Worm (Caenorhabditis elegans) whole organism, L3 larva: ENCODE data around the gene Y42G9A.2.

Source experiments
- ZK546.5 ChIP-seq: sonication (generic microtip); optimal IDR thresholded peaks from 2 replicates; lab custom pipeline; 2017; ENCODE audit warnings: missing biosample characterization, missing genetic modification characterization
- ama-1 ChIP-seq: fragments of 150-350 bp; optimal IDR thresholded peaks from 2 replicates; lab custom pipeline; 2018
- ceh-28 ChIP-seq: fragments of 150-350 bp; optimal IDR thresholded peaks from 2 replicates; lab custom pipeline; 2014; ENCODE audit warnings: missing biosample characterization, missing genetic modification reagents, missing genetic modification characterization
- daf-12 ChIP-seq: fragments of 150-350 bp; optimal IDR thresholded peaks from 2 replicates; lab custom pipeline; 2014; ENCODE audit warnings: missing biosample characterization, missing genetic modification reagents, missing genetic modification characterization
- egl-27 ChIP-seq: sonication (generic microtip); optimal IDR thresholded peaks from 4 replicates; lab custom pipeline; 2017; ENCODE audit warnings: missing biosample characterization, missing genetic modification reagents, missing genetic modification characterization
- egl-5 ChIP-seq: fragments of 150-350 bp; optimal IDR thresholded peaks from 2 replicates; lab custom pipeline; 2017; ENCODE audit warnings: missing biosample characterization, missing genetic modification reagents, missing genetic modification characterization, inconsistent platforms
- elt-1 ChIP-seq: fragments of 150-350 bp; optimal IDR thresholded peaks from 2 replicates; lab custom pipeline; 2014; ENCODE audit warnings: missing biosample characterization, missing genetic modification characterization
- elt-2 ChIP-seq: sonication (generic microtip); optimal IDR thresholded peaks from 2 replicates; lab custom pipeline; 2016; ENCODE audit warnings: missing genetic modification reagents, mild to moderate bottlenecking, missing genetic modification characterization, missing compliant biosample characterization
- elt-3 ChIP-seq, 3 experiments: fragments of 150-350 bp in 1 of 3; sonication (generic microtip) in 2 of 3; optimal IDR thresholded peaks; 2 replicates in 2 of 3; 4 replicates in 1 of 3; lab custom pipeline; 2014 to 2017; ENCODE audit warnings: missing biosample characterization in 3 of 3, missing genetic modification characterization in 3 of 3
- eor-1 ChIP-seq, 2 experiments: fragments of 150-350 bp; optimal IDR thresholded peaks; 2 replicates each; lab custom pipeline; 2014 to 2018; ENCODE audit warnings: missing biosample characterization in 2 of 2, missing genetic modification characterization in 2 of 2
- fkh-10 ChIP-seq: sonication (generic microtip); optimal IDR thresholded peaks from 2 replicates; lab custom pipeline; 2017; ENCODE audit warnings: missing biosample characterization, missing genetic modification reagents, missing genetic modification characterization
- fkh-2 ChIP-seq: fragments of 150-350 bp; optimal IDR thresholded peaks from 2 replicates; lab custom pipeline; 2014; ENCODE audit warnings: missing biosample characterization, missing genetic modification reagents, missing genetic modification characterization
- hmg-11 ChIP-seq: sonication (generic microtip); optimal IDR thresholded peaks from 2 replicates; lab custom pipeline; 2016; ENCODE audit warnings: missing genetic modification characterization, missing compliant biosample characterization
- jun-1 ChIP-seq: fragments of 150-350 bp; optimal IDR thresholded peaks from 2 replicates; lab custom pipeline; 2014; ENCODE audit warnings: missing biosample characterization, missing genetic modification reagents, missing genetic modification characterization
- lin-15B ChIP-seq: fragments of 150-350 bp; optimal IDR thresholded peaks from 2 replicates; lab custom pipeline; 2014; ENCODE audit warnings: missing biosample characterization, missing genetic modification characterization
- lin-39 ChIP-seq: fragments of 150-350 bp; optimal IDR thresholded peaks from 2 replicates; lab custom pipeline; 2018; ENCODE audit warnings: missing biosample characterization, missing genetic modification reagents, missing genetic modification characterization
- lsy-12 ChIP-seq: sonication (generic microtip); optimal IDR thresholded peaks from 2 replicates; lab custom pipeline; 2016; ENCODE audit warnings: mild to moderate bottlenecking, missing genetic modification characterization, missing compliant biosample characterization
- mdl-1 ChIP-seq: fragments of 150-350 bp; optimal IDR thresholded peaks from 2 replicates; lab custom pipeline; 2014; ENCODE audit warnings: missing biosample characterization, missing genetic modification characterization
- mml-1 ChIP-seq: fragments of 150-350 bp; sonication (generic microtip); optimal IDR thresholded peaks from 3 replicates; lab custom pipeline; 2014; ENCODE audit warnings: missing biosample characterization, missing genetic modification characterization
- nfya-1 ChIP-seq: sonication (generic microtip); optimal IDR thresholded peaks from 2 replicates; lab custom pipeline; 2017; ENCODE audit warnings: missing genetic modification characterization, mild to moderate bottlenecking, missing compliant biosample characterization, antibody characterized with exemption, moderate library complexity; ENCODE audit not compliant: insufficient read depth
- nhr-11 ChIP-seq: fragments of 150-350 bp; optimal IDR thresholded peaks from 2 replicates; lab custom pipeline; 2014; ENCODE audit warnings: missing biosample characterization, missing genetic modification characterization
- nhr-12 ChIP-seq: fragments of 150-350 bp; optimal IDR thresholded peaks from 2 replicates; lab custom pipeline; 2014; ENCODE audit warnings: missing biosample characterization, missing genetic modification characterization
- nhr-23 ChIP-seq: fragments of 150-350 bp; optimal IDR thresholded peaks from 2 replicates; lab custom pipeline; 2014; ENCODE audit warnings: missing biosample characterization, missing genetic modification reagents, missing genetic modification characterization
- nhr-237 ChIP-seq: fragments of 150-350 bp; optimal IDR thresholded peaks from 2 replicates; lab custom pipeline; 2014; ENCODE audit warnings: missing biosample characterization, missing genetic modification characterization
- nhr-25 ChIP-seq: sonication (generic microtip); optimal IDR thresholded peaks from 2 replicates; lab custom pipeline; 2017; ENCODE audit warnings: missing biosample characterization, missing genetic modification characterization
- nhr-43 ChIP-seq: sonication (generic microtip); optimal IDR thresholded peaks from 2 replicates; lab custom pipeline; 2016; ENCODE audit warnings: mild to moderate bottlenecking, missing genetic modification characterization, missing compliant biosample characterization; ENCODE audit not compliant: poor library complexity, severe bottlenecking
- nhr-76 ChIP-seq: fragments of 150-350 bp; sonication (generic microtip); optimal IDR thresholded peaks from 5 replicates; lab custom pipeline; 2014; ENCODE audit warnings: missing biosample characterization, missing genetic modification characterization
- nhr-77 ChIP-seq: fragments of 150-350 bp; optimal IDR thresholded peaks from 2 replicates; lab custom pipeline; 2014; ENCODE audit warnings: missing biosample characterization, missing genetic modification characterization
- pha-4 ChIP-seq: fragments of 150-350 bp; optimal IDR thresholded peaks from 2 replicates; lab custom pipeline; 2014; ENCODE audit warnings: missing biosample characterization, missing genetic modification reagents, missing genetic modification characterization
- pqm-1 ChIP-seq: fragments of 150-350 bp; optimal IDR thresholded peaks from 2 replicates; lab custom pipeline; 2017; ENCODE audit warnings: missing biosample characterization, missing genetic modification characterization, inconsistent platforms
- sea-2 ChIP-seq: fragments of 150-350 bp; sonication (generic microtip); optimal IDR thresholded peaks from 4 replicates; lab custom pipeline; 2014; ENCODE audit warnings: missing biosample characterization, missing genetic modification reagents, missing genetic modification characterization
- skn-1 ChIP-seq: fragments of 150-350 bp; optimal IDR thresholded peaks from 2 replicates; lab custom pipeline; 2014; ENCODE audit warnings: missing biosample characterization, missing genetic modification characterization
- snpc-4 ChIP-seq: fragments of 150-350 bp; optimal IDR thresholded peaks from 2 replicates; lab custom pipeline; 2014; ENCODE audit warnings: missing biosample characterization, missing genetic modification characterization
- tbx-2 ChIP-seq: sonication (generic microtip); optimal IDR thresholded peaks from 2 replicates; lab custom pipeline; 2016; ENCODE audit warnings: mild to moderate bottlenecking, missing genetic modification characterization, missing compliant biosample characterization
- zag-1 ChIP-seq: fragments of 150-350 bp; optimal IDR thresholded peaks from 2 replicates; lab custom pipeline; 2014; ENCODE audit warnings: missing biosample characterization, missing genetic modification characterization
- ztf-4 ChIP-seq: fragments of 150-350 bp; optimal IDR thresholded peaks from 2 replicates; lab custom pipeline; 2014; ENCODE audit warnings: missing biosample characterization, missing genetic modification characterization

Gene Y42G9A.2

DNA sequence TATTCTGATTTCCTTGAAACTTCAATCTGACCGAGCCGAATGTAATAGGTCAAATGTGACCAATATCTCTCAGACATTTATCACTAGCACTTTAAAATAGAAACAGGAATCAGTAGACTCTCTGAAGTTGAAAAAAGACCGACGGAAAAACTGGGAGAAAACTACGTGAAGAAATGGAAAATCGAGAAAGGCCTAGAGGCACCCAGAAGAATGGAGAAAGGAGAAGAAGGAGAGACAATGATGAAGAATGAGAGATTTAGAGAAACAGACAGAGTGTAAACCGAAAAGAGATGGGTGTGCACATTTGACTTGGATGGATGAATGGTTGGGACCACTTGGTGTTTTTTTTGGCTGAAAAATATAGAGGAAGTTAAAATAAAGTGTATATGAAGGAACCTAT, 22.1 kb downstream of the Y42G9A.2 start:
- TF ChIP-seq lin-39 (tag; lab: Kevin White, UChicago), result peak; percentile 18
- no peak for TF ChIP-seq jun-1
- no peak for TF ChIP-seq tbx-2 (tag; lab: Kevin White, UChicago)
- TF ChIP-seq mml-1 (tag; lab: Kevin White, UChicago), result no peak
- TF ChIP-seq hmg-11 (tag; lab: Kevin White, UChicago), result peak; percentile 43
- peak; percentile 11 for TF ChIP-seq elt-2 (tag; lab: Kevin White, UChicago)
- TF ChIP-seq nhr-12 (tag; lab: Kevin White, UChicago), result no peak
- peak; percentile 36 for TF ChIP-seq nhr-11
- no peak for TF ChIP-seq fkh-2 (tag; lab: Kevin White, UChicago)
- TF ChIP-seq pqm-1 (tag; lab: Kevin White, UChicago), result no peak
- TF ChIP-seq mdl-1 (tag; lab: Kevin White, UChicago), result no peak
- peak; percentile 19 for TF ChIP-seq lin-15B (tag; lab: Kevin White, UChicago)
- TF ChIP-seq nfya-1 (tag; lab: Kevin White, UChicago), result peak; percentile 65
- TF ChIP-seq pha-4, result peak; percentile 1
- TF ChIP-seq fkh-10, result no peak
- no peak for TF ChIP-seq elt-3 (tag; optimal IDR thresholded peaks at IDR 0.05; lab: Kevin White, UChicago)
- TF ChIP-seq ama-1 (lab: Kevin White, UChicago), result peak; percentile 45
- TF ChIP-seq snpc-4 (tag; lab: Kevin White, UChicago), result peak; percentile 44
- TF ChIP-seq eor-1 (tag; optimal IDR thresholded peaks at IDR 0.05; lab: Kevin White, UChicago), result no peak
- no peak for TF ChIP-seq elt-1 (tag; lab: Kevin White, UChicago)
- TF ChIP-seq, all 47 proteins: peak for 9

DNA sequence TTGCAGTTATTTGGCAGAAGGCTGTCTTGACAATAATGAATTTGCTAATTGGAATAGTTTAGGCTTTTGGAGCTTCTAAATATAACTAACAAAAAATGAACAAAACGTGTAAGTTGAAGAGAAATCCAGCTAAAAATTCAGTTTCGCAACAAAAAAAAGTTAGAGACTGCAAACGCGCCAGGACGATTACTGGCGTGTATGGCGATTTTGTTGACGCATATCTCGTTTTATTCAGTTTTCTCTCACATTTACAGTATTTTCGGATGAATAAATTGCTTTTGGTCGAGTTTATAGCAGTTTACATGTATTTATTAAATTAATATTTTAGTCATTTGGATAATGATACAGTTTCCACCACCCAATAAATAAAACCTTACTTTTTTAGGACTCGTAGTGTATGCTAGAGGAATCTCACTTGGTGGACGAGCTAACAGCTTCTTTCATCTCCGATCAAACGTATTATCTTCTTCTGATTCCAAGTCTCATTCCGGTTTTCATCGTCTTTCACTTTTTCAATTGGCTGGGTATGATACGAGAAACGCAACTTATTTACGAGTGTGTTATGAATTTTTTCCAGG, 25.1 kb downstream of the Y42G9A.2 start, which contains the start of the genes abcf-3 and F42A10.5:
Gene abcf-3, plus strand, starts transcription at position 384 of the 578 bp plus-strand sequence.
Gene F42A10.5, minus strand, starts transcription at position 458 of the 578 bp plus-strand sequence.
- peak; percentile 79 for TF ChIP-seq pha-4
- TF ChIP-seq nfya-1 (tag; lab: Kevin White, UChicago), result peak; percentile 77
- TF ChIP-seq zag-1 (tag; lab: Kevin White, UChicago), result no peak
- TF ChIP-seq nhr-11, result peak; percentile 28
- no peak for TF ChIP-seq fkh-10
- no peak for TF ChIP-seq elt-1 (tag; lab: Kevin White, UChicago)
- TF ChIP-seq sea-2 (GFP tag; lab: Kevin White, UChicago), result no peak
- TF ChIP-seq nhr-23, result peak; percentile 72
- no peak for TF ChIP-seq ZK546.5
- TF ChIP-seq skn-1 (tag; lab: Kevin White, UChicago), result peak; percentile 6
- no peak for TF ChIP-seq eor-1 (tag; optimal IDR thresholded peaks at IDR 0.05; lab: Kevin White, UChicago)
- peak; percentile 25 for TF ChIP-seq lsy-12 (tag; lab: Kevin White, UChicago)
- TF ChIP-seq hmg-11 (tag; lab: Kevin White, UChicago), result no peak
- TF ChIP-seq nhr-77 (tag; lab: Kevin White, UChicago), result no peak
- peak; percentile 12 for TF ChIP-seq tbx-2 (tag; lab: Kevin White, UChicago)
- no peak for TF ChIP-seq daf-12 (tag; lab: Kevin White, UChicago)
- TF ChIP-seq nhr-237 (tag; lab: Kevin White, UChicago), result no peak
- peak; percentile 74 for TF ChIP-seq lin-15B (tag; lab: Kevin White, UChicago)
- peak; percentile 42 for TF ChIP-seq ztf-4
- peak; percentile 44 for TF ChIP-seq nhr-25 (tag; lab: Kevin White, UChicago)
- no peak for TF ChIP-seq egl-27 (tag; lab: Kevin White, UChicago)
- TF ChIP-seq lin-39 (tag; lab: Kevin White, UChicago), result peak; percentile 14
- TF ChIP-seq nhr-76 (tag; lab: Kevin White, UChicago), result no peak
- no peak for TF ChIP-seq mdl-1 (tag; lab: Kevin White, UChicago)
- TF ChIP-seq elt-2 (tag; lab: Kevin White, UChicago), result peak; percentile 34
- TF ChIP-seq nhr-43, result peak; percentile 50
- no peak for TF ChIP-seq egl-5
- TF ChIP-seq ceh-28 (tag; lab: Kevin White, UChicago), result peak; percentile 12

DNA sequence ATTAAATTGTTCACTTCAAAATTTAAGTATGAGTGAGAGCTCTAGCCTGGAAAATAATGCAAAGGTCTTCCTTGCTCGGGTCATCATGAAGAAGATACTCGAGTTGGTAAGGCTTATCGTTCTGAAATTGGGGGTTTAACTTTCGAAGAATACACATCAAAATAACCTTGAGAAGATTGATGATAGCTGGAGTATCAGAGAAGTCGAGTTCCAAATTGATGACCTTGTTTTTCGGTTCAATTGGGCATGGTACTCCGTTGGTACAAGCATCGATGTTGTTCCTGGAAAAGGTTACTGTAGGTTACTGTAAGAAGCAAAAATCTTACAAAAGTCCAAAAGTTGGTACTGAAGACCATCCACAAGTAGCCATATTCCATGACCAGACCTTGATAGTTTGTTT, 28.2 kb downstream of the Y42G9A.2 start:
- no peak for TF ChIP-seq zag-1 (tag; lab: Kevin White, UChicago)
- TF ChIP-seq nfya-1 (tag; lab: Kevin White, UChicago), result no peak
